Fruit fly (Drosophila melanogaster): ENCODE data around the gene lilli.

lilli gene

DNA sequence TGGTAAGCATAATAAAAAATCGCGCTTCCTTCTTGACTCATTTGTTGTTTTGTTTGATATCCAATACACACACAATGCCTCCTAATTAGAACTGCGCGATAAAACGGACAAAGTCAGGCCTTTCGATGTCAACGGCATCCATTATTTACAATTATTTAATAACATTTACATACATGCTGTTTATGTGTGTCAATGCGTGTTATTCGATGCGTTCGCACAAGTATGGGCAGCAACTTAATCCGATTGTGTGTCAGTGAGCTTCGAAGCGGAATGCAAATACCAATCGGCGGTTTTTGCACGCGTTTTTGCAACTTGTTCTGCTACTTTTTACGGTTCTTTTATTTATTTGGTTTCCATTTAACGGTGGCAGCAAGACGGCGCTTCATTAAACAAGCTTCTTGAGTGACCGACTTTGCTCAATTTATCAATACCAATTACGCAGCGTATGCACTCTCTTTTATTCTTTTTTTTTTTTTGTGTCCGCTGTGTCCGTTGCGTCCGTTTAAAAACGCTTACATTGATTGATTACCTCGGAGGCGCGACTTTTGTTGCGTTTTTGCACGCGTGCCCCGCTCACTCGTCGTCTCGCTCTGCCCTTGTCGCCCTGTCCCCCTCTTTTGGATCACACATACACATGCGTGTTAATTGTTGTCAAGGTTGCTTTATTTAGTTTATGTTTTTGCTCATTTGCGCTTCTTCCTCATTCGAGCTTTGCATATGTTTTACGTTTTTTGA is 18.8 kb downstream of the lilli start:
- TF ChIP-seq cnc (optimal IDR thresholded peaks at IDR 0.05) (no peak), ovo (GFP tag; optimal IDR thresholded peaks at IDR 0.05) (peak; percentile 11), CG14711 (tag; optimal IDR thresholded peaks at IDR 0.05) (no peak), pad (GFP tag; optimal IDR thresholded peaks at IDR 0.05) (no peak), tj (GFP tag; optimal IDR thresholded peaks at IDR 0.05) (peak; percentile 93), Mnt (GFP tag; optimal IDR thresholded peaks at IDR 0.05) (no peak), CG33017 (tag; optimal IDR thresholded peaks at IDR 0.05) (no peak), CG11617 (GFP tag; optimal IDR thresholded peaks at IDR 0.05) (no peak)

DNA sequence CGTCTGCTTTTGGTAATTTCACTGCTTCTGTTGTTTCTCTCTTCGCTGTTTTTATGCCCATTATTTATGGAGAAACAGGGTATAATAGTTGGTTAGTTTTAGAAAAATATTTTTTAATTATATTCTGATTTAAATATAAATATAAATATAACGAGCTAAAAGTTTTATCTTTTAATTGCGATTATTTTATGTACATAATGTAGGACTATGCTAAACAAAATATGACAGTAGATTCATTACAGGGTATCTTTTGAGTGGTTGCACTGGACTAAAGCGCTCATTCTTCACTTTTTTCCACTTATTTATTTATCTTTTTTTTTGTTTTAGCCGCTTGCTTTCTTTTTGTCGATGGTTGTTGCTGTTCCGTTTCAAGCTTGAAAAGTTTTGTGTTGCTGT is 19.3 kb downstream of the lilli start:
- TF ChIP-seq toe (GFP tag; optimal IDR thresholded peaks at IDR 0.05) = no peak
- TF ChIP-seq CG7045 (GFP tag; optimal IDR thresholded peaks at IDR 0.05) = no peak
- peak; percentile 65 for TF ChIP-seq CG7101 (tag; optimal IDR thresholded peaks at IDR 0.05)
- TF ChIP-seq CG1620 (GFP tag; optimal IDR thresholded peaks at IDR 0.05) = no peak
- no peak for TF ChIP-seq cnc (optimal IDR thresholded peaks at IDR 0.05)
- TF ChIP-seq cic (GFP tag; optimal IDR thresholded peaks at IDR 0.05) = no peak
- no peak for TF ChIP-seq ovo (GFP tag; optimal IDR thresholded peaks at IDR 0.05)
- TF ChIP-seq Clk (GFP tag; optimal IDR thresholded peaks at IDR 0.05) = no peak
- TF ChIP-seq CG33017 (tag; optimal IDR thresholded peaks at IDR 0.05) = peak; percentile 42
- TF ChIP-seq pad (GFP tag; optimal IDR thresholded peaks at IDR 0.05) = no peak
- no peak for TF ChIP-seq CG11617 (GFP tag; optimal IDR thresholded peaks at IDR 0.05)
- no peak for TF ChIP-seq CG12768 (GFP tag; optimal IDR thresholded peaks at IDR 0.05)
- peak; percentile 68 for TF ChIP-seq CG14711 (tag; optimal IDR thresholded peaks at IDR 0.05)
- peak; percentile 69 for TF ChIP-seq tj (GFP tag; optimal IDR thresholded peaks at IDR 0.05)
- TF ChIP-seq kay (GFP tag; ENCODE audit: borderline replicate concordance) = no peak
- no peak for TF ChIP-seq CG5204 (GFP tag; optimal IDR thresholded peaks at IDR 0.05)
- no peak for TF ChIP-seq Hr96 (GFP tag; optimal IDR thresholded peaks at IDR 0.05)
- peak; percentile 92 for TF ChIP-seq bab1 (GFP tag; optimal IDR thresholded peaks at IDR 0.05)
- no peak for TF ChIP-seq Mnt (GFP tag; optimal IDR thresholded peaks at IDR 0.05)
- TF ChIP-seq Crg-1 (GFP tag; optimal IDR thresholded peaks at IDR 0.05) = no peak

DNA sequence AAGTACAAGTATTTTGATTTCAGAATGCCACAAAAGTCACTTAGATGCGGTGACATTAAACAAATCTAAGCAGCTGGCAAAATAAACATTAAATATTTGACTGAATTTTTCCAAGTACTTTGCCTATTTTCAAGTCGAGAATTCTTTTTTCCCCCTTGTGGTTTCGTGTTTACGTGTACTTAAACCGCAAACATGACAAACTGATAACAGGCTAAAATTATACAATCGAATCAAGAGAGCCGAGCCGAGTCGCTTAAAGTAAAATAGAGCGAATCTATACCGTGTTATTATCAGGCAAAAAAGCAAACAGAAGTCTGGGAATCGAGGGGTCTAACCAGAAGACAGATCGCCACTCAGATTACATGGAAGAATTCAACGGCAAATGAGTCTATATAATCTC is 20.4 kb downstream of the lilli start:
- TF ChIP-seq CG12768 (GFP tag; optimal IDR thresholded peaks at IDR 0.05) (peak; percentile 57), Mnt (GFP tag; optimal IDR thresholded peaks at IDR 0.05) (no peak), cic (GFP tag; optimal IDR thresholded peaks at IDR 0.05) (peak; percentile 64), CG5204 (GFP tag; optimal IDR thresholded peaks at IDR 0.05) (no peak), Hr96 (GFP tag; optimal IDR thresholded peaks at IDR 0.05) (no peak), pad (GFP tag; optimal IDR thresholded peaks at IDR 0.05) (peak; percentile 24), toe (GFP tag; optimal IDR thresholded peaks at IDR 0.05) (no peak), CG11617 (GFP tag; optimal IDR thresholded peaks at IDR 0.05) (peak; percentile 23), CG7101 (tag; optimal IDR thresholded peaks at IDR 0.05) (peak; percentile 2), Crg-1 (GFP tag; optimal IDR thresholded peaks at IDR 0.05) (no peak), tj (GFP tag; optimal IDR thresholded peaks at IDR 0.05) (peak; percentile 3), kay (GFP tag; ENCODE audit: borderline replicate concordance) (no peak), ovo (GFP tag; optimal IDR thresholded peaks at IDR 0.05) (peak; percentile 28), Clk (GFP tag; optimal IDR thresholded peaks at IDR 0.05) (no peak), CG33017 (tag; optimal IDR thresholded peaks at IDR 0.05) (no peak), CG7045 (GFP tag; optimal IDR thresholded peaks at IDR 0.05) (peak; percentile 26), CG1620 (GFP tag; optimal IDR thresholded peaks at IDR 0.05) (no peak), CG14711 (tag; optimal IDR thresholded peaks at IDR 0.05) (no peak), bab1 (GFP tag; optimal IDR thresholded peaks at IDR 0.05) (no peak), cnc (optimal IDR thresholded peaks at IDR 0.05) (no peak)

DNA sequence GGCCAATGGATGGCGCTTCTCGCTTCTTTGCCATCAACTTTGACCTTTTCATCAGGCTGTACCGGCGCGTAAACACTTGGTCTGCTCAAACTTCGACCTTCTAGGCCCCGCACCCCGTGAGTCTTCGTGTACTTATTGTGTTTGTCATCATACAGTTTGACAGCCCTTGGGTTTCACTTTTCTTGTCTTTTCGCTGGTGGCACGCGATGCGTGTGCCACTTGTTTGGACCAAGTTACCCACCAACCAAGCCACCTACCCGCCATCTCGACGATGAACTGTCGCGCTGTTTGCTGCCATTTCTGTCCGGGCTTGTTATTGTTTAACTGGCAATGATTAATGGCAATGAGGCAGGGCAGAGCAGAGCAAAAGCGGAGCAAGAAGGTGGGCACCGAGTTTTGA is 22.0 kb downstream of the lilli start:
- TF ChIP-seq CG5204 (GFP tag; optimal IDR thresholded peaks at IDR 0.05) (no peak), ovo (GFP tag; optimal IDR thresholded peaks at IDR 0.05) (no peak), Mnt (GFP tag; optimal IDR thresholded peaks at IDR 0.05) (no peak), pad (GFP tag; optimal IDR thresholded peaks at IDR 0.05) (no peak), CG12768 (GFP tag; optimal IDR thresholded peaks at IDR 0.05) (no peak), cic (GFP tag; optimal IDR thresholded peaks at IDR 0.05) (no peak)

DNA sequence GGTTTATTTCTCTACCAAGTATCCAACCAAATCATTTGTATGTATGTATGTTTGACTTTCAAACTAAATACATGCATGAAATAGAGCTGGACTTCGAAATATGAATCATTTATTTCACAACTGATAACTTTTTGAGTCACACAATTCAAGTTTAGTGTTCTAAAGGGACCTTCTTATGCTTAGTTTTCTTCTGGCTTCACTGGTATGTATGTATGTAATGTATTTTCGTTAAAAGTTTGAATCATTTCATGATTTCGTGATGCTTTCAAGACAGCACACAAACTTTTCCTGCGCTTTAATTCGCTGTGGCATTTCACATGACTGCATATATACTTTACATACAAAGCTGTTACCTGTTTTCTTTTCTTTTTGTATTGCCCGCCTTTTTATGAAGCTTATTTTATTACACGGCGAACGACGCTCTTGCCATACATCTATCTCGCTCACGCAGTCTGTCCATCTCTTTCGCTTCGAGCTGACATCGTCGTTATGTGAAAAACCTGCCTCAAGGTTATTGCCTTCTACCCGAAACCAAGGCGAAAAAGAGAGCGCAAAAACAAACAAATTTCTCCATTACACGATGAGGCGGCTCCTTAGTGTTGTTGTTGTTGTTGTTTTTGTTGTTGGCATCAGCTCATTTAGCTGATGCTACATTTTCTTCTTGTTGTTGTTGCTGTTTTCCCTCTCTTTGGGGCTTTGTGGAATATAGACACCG is 22.9 kb downstream of the lilli start:
- TF ChIP-seq pad (GFP tag; optimal IDR thresholded peaks at IDR 0.05) (no peak), tj (GFP tag; optimal IDR thresholded peaks at IDR 0.05) (peak; percentile 99), CG33017 (tag; optimal IDR thresholded peaks at IDR 0.05) (no peak), Mnt (GFP tag; optimal IDR thresholded peaks at IDR 0.05) (no peak), cic (GFP tag; optimal IDR thresholded peaks at IDR 0.05) (no peak)

DNA sequence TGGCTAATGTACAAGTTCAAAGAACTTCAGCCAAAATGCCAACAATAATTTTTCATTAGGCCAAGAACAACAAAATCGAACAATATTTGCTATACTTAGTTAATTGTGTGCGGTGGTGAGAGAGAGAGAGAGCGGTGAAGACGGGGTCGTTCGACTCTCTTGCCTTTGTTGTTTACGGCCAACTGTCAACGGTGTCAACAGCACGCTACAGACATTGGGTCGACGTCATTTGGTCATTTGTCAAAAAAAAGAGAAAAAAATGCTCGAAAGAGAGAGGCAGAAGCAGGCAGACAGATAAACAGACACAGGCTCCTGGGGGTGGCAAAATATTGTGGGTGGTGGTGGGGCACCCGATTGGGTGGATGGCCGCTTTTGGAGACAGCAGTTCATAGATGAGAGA is 23.8 kb downstream of the lilli start:
- no peak for TF ChIP-seq Mnt (GFP tag; optimal IDR thresholded peaks at IDR 0.05)
- no peak for TF ChIP-seq Crg-1 (GFP tag; optimal IDR thresholded peaks at IDR 0.05)
- TF ChIP-seq bab1 (GFP tag; optimal IDR thresholded peaks at IDR 0.05) = no peak
- no peak for TF ChIP-seq CG33017 (tag; optimal IDR thresholded peaks at IDR 0.05)
- TF ChIP-seq CG5204 (GFP tag; optimal IDR thresholded peaks at IDR 0.05) = no peak
- TF ChIP-seq tj (GFP tag; optimal IDR thresholded peaks at IDR 0.05) = no peak
- TF ChIP-seq ovo (GFP tag; optimal IDR thresholded peaks at IDR 0.05) = no peak
- no peak for TF ChIP-seq CG1620 (GFP tag; optimal IDR thresholded peaks at IDR 0.05)
- no peak for TF ChIP-seq Clk (GFP tag; optimal IDR thresholded peaks at IDR 0.05)
- TF ChIP-seq kay (GFP tag; ENCODE audit: borderline replicate concordance) = no peak
- TF ChIP-seq cnc (optimal IDR thresholded peaks at IDR 0.05) = no peak
- TF ChIP-seq CG7045 (GFP tag; optimal IDR thresholded peaks at IDR 0.05) = no peak
- no peak for TF ChIP-seq CG12768 (GFP tag; optimal IDR thresholded peaks at IDR 0.05)
- no peak for TF ChIP-seq CG14711 (tag; optimal IDR thresholded peaks at IDR 0.05)
- no peak for TF ChIP-seq cic (GFP tag; optimal IDR thresholded peaks at IDR 0.05)
